Worm (Caenorhabditis elegans) whole organism, L4 larva: ENCODE measurements around the gene twk-12.

Experiments used
- D1046.2 ChIP-seq: fragments of 200-800 bp; sonication (Bioruptor generic); IDR thresholded peaks from 2 replicates; pipeline ENCODE4 v1.3.6; 2022; ENCODE audit warnings: missing genetic modification characterization, missing compliant biosample characterization
- F26F4.8 ChIP-seq: fragments of 200-800 bp; sonication (Bioruptor generic); conservative IDR thresholded peaks from 2 replicates; pipeline ENCODE4 v1.3.6; 2022; ENCODE audit warnings: missing genetic modification characterization, missing compliant biosample characterization
- F37D6.2 ChIP-seq: sonication (generic microtip); optimal IDR thresholded peaks from 2 replicates; lab custom pipeline; 2016; ENCODE audit warnings: mild to moderate bottlenecking, missing genetic modification characterization, missing compliant biosample characterization
- R02D3.7 ChIP-seq: fragments of 150-350 bp; sonication (generic microtip); optimal IDR thresholded peaks from 3 replicates; lab custom pipeline; 2014; ENCODE audit warnings: missing biosample characterization, missing genetic modification characterization
- T26A8.4 ChIP-seq: fragments of 200-800 bp; sonication (Bioruptor generic); IDR thresholded peaks from 2 replicates; pipeline ENCODE4 v1.3.6; 2022; ENCODE audit warnings: missing genetic modification characterization, missing compliant biosample characterization
- Y48G9A.11 ChIP-seq: fragments of 200-800 bp; sonication (Bioruptor generic); IDR thresholded peaks from 2 replicates; pipeline ENCODE4 v1.3.6; 2022; ENCODE audit warnings: missing genetic modification reagents, missing genetic modification characterization, missing compliant biosample characterization
- aha-1 ChIP-seq: fragments of 150-350 bp; peaks from one replicate; lab custom pipeline; 2014; ENCODE audit warnings: missing biosample characterization, missing genetic modification characterization
- ama-1 ChIP-seq: fragments of 150-350 bp; optimal IDR thresholded peaks from 2 replicates; lab custom pipeline; 2014; ENCODE audit warnings: inconsistent platforms, mixed read lengths
- attf-4 ChIP-seq: sonication (generic microtip); optimal IDR thresholded peaks from 3 replicates; lab custom pipeline; 2017; ENCODE audit warnings: missing biosample characterization, missing genetic modification characterization
- ceh-20 ChIP-seq: fragments of 200-800 bp; sonication (Bioruptor generic); IDR thresholded peaks from 2 replicates; pipeline ENCODE4 v1.3.6; 2022; ENCODE audit warnings: missing genetic modification reagents, missing genetic modification characterization, missing compliant biosample characterization
- ceh-28 ChIP-seq: fragments of 150-350 bp; optimal IDR thresholded peaks from 2 replicates; lab custom pipeline; 2014; ENCODE audit warnings: missing biosample characterization, missing genetic modification reagents, missing genetic modification characterization
- cey-2 ChIP-seq: sonication (generic microtip); optimal IDR thresholded peaks from 3 replicates; lab custom pipeline; 2017; ENCODE audit warnings: missing genetic modification characterization, mild to moderate bottlenecking, missing compliant biosample characterization, antibody characterized with exemption, borderline replicate concordance; ENCODE audit not compliant: insufficient read depth
- daf-12 ChIP-seq: fragments of 150-350 bp; optimal IDR thresholded peaks from 2 replicates; lab custom pipeline; 2014; ENCODE audit warnings: missing biosample characterization, missing genetic modification reagents, missing genetic modification characterization
- daf-19 ChIP-seq: fragments of 200-800 bp; sonication (Bioruptor generic); conservative IDR thresholded peaks from 2 replicates; pipeline ENCODE4 v1.3.6; 2022; ENCODE audit warnings: missing genetic modification characterization, missing compliant biosample characterization
- dmd-6 ChIP-seq: fragments of 200-800 bp; sonication (Bioruptor generic); IDR thresholded peaks from 2 replicates; pipeline ENCODE4 v1.3.6; 2022; ENCODE audit warnings: missing genetic modification reagents, missing genetic modification characterization, missing compliant biosample characterization
- egl-27 ChIP-seq: sonication (generic microtip); optimal IDR thresholded peaks from 3 replicates; lab custom pipeline; 2017; ENCODE audit warnings: missing biosample characterization, missing genetic modification reagents, missing genetic modification characterization
- gei-8 ChIP-seq: fragments of 200-800 bp; sonication (Bioruptor generic); optimal IDR thresholded peaks from 2 replicates; lab custom pipeline; 2018; ENCODE audit warnings: mild to moderate bottlenecking, missing genetic modification characterization, missing compliant biosample characterization
- hlh-11 ChIP-seq: fragments of 200-800 bp; sonication (Bioruptor generic); optimal IDR thresholded peaks from 2 replicates; lab custom pipeline; 2018; ENCODE audit warnings: mild to moderate bottlenecking, missing genetic modification characterization, missing compliant biosample characterization
- jun-1 ChIP-seq: fragments of 150-350 bp; optimal IDR thresholded peaks from 2 replicates; lab custom pipeline; 2014; ENCODE audit warnings: missing biosample characterization, missing genetic modification reagents, missing genetic modification characterization
- lin-1 ChIP-seq: fragments of 200-800 bp; sonication (Bioruptor generic); IDR thresholded peaks from 2 replicates; pipeline ENCODE4 v1.3.6; 2022; ENCODE audit warnings: missing genetic modification reagents, missing genetic modification characterization, missing compliant biosample characterization
- lin-15B ChIP-seq: fragments of 150-350 bp; sonication (generic microtip); optimal IDR thresholded peaks from 3 replicates; lab custom pipeline; 2014; ENCODE audit warnings: missing biosample characterization, missing genetic modification characterization
- madf-9 ChIP-seq: fragments of 200-800 bp; sonication (Bioruptor generic); conservative IDR thresholded peaks from 2 replicates; pipeline ENCODE4 v1.3.6; 2022; ENCODE audit warnings: missing genetic modification reagents, missing genetic modification characterization, missing compliant biosample characterization
- mep-1 ChIP-seq: fragments of 150-350 bp; sonication (generic microtip); optimal IDR thresholded peaks from 3 replicates; lab custom pipeline; 2014; ENCODE audit warnings: missing biosample characterization, missing genetic modification characterization
- mxl-2 ChIP-seq: fragments of 200-800 bp; sonication (Bioruptor generic); conservative IDR thresholded peaks from 2 replicates; pipeline ENCODE4 v1.3.6; 2022; ENCODE audit warnings: missing genetic modification reagents, missing genetic modification characterization, missing compliant biosample characterization
- mxl-3 ChIP-seq: fragments of 200-800 bp; sonication (Bioruptor generic); optimal IDR thresholded peaks from 2 replicates; lab custom pipeline; 2018; ENCODE audit warnings: mild to moderate bottlenecking, missing genetic modification characterization, missing compliant biosample characterization
- nhr-102 ChIP-seq: sonication (generic microtip); optimal IDR thresholded peaks from 2 replicates; lab custom pipeline; 2016; ENCODE audit warnings: mild to moderate bottlenecking, missing genetic modification characterization, moderate library complexity, missing compliant biosample characterization
- nhr-28 ChIP-seq: fragments of 150-350 bp; optimal IDR thresholded peaks from 2 replicates; lab custom pipeline; 2014; ENCODE audit warnings: missing biosample characterization, missing genetic modification characterization
- nhr-41 ChIP-seq: fragments of 200-800 bp; sonication (Bioruptor generic); IDR thresholded peaks from 2 replicates; pipeline ENCODE4 v1.3.6; 2022; ENCODE audit warnings: missing genetic modification reagents, missing genetic modification characterization, missing compliant biosample characterization
- nhr-48 ChIP-seq: sonication (generic microtip); optimal IDR thresholded peaks from 2 replicates; lab custom pipeline; 2016; ENCODE audit warnings: mild to moderate bottlenecking, missing genetic modification characterization, missing compliant biosample characterization
- nhr-76 ChIP-seq: fragments of 150-350 bp; optimal IDR thresholded peaks from 2 replicates; lab custom pipeline; 2014; ENCODE audit warnings: missing biosample characterization, missing genetic modification characterization
- nhr-77 ChIP-seq: fragments of 150-350 bp; optimal IDR thresholded peaks from 2 replicates; lab custom pipeline; 2014; ENCODE audit warnings: missing biosample characterization, missing genetic modification characterization
- pha-4 ChIP-seq, 2 experiments: fragments of 150-350 bp in 1 of 2; fragments of 200-800 bp in 1 of 2; sonication (Bioruptor generic) in 1 of 2; IDR thresholded peaks in 1 of 2; optimal IDR thresholded peaks in 1 of 2; 2 replicates each; pipeline versions ENCODE4 v1.3.6 to Lab custom; 2014 to 2022; ENCODE audit warnings: missing genetic modification characterization in 2 of 2, missing genetic modification reagents in 2 of 2, missing biosample characterization in 1 of 2, missing compliant biosample characterization in 1 of 2
- rbr-2 ChIP-seq: sonication (generic microtip); optimal IDR thresholded peaks from 2 replicates; lab custom pipeline; 2016; ENCODE audit warnings: missing genotype, missing genetic modification characterization, missing compliant biosample characterization
- sdz-12 ChIP-seq: fragments of 200-800 bp; sonication (Bioruptor generic); optimal IDR thresholded peaks from 2 replicates; lab custom pipeline; 2018; ENCODE audit warnings: mild to moderate bottlenecking, missing genetic modification characterization, missing compliant biosample characterization
- skn-1 ChIP-seq: fragments of 150-350 bp; optimal IDR thresholded peaks from 2 replicates; lab custom pipeline; 2014; ENCODE audit warnings: missing biosample characterization, missing genetic modification characterization
- tag-97 ChIP-seq: fragments of 200-800 bp; sonication (Bioruptor generic); IDR thresholded peaks from 2 replicates; pipeline ENCODE4 v1.3.6; 2022; ENCODE audit warnings: missing genetic modification characterization, missing compliant biosample characterization
- unc-62 ChIP-seq, 3 experiments: fragments of 150-350 bp in 1 of 3; sonication (generic microtip); optimal IDR thresholded peaks in 2 of 3; peaks in 1 of 3; 1 replicate in 1 of 3; 2 replicates in 2 of 3; lab custom pipeline; 2014 to 2017; ENCODE audit warnings: missing biosample characterization in 3 of 3, missing genetic modification characterization in 3 of 3, missing genetic modification reagents in 3 of 3, missing genotype in 1 of 3
- zag-1 ChIP-seq: fragments of 150-350 bp; optimal IDR thresholded peaks from 2 replicates; lab custom pipeline; 2014; ENCODE audit warnings: missing biosample characterization, missing genetic modification characterization
- zfp-3 ChIP-seq: fragments of 200-800 bp; sonication (Bioruptor generic); conservative IDR thresholded peaks from 2 replicates; pipeline ENCODE4 v1.3.6; 2022; ENCODE audit warnings: missing genetic modification reagents, missing genetic modification characterization, missing compliant biosample characterization

The twk-12 gene

DNA sequence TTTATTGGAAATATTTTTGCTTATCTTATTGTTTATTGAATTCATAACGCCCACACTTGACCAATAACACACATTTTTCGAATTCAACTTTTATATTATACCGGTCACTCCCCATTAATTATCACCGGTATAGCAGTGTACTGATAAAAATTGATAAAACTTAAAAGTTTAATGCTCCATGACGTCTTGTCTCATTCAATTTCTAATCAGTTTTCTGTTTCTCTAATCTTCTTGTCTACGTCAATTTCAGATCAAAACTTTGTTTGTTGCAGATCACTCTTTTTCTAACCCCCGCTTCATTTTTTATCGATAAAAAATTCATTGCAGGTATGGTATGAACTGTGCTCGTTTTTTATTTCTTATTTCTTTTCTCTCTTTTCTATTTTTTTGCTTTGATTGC, 26.4 kb downstream of the twk-12 start (continued):
- TF ChIP-seq nhr-48 (tag; lab: Kevin White, UChicago) (peak; percentile 74), R02D3.7 (tag; lab: Kevin White, UChicago) (no peak), F26F4.8 (no peak), T26A8.4 (GFP tag; lab: Robert Waterston, UW) (no peak), attf-4 (tag; lab: Kevin White, UChicago) (no peak), zag-1 (no peak)

DNA sequence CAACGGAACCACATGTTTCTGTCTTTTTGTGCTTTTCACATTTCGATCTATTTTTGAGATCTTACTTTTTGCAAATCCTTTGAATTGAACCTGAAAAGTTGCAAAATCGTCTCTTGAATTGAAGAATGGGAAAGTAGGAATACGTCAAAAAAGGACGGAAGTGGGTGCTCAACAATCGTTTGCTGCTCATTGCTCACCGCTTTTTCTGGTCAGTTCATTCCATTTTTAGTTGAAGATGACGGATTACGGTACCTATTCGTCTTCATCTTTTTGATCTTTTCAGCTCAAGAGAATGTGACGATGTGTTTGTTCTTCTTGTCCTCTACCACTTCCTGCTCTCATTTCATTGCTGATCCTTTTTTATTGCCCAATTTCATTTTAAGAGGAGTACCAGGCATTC, 27.8 kb downstream of the twk-12 start, which contains the start of gene C05A2.4:
Gene C05A2.4, plus strand, starts transcription at position 301 of the 400 bp plus-strand sequence.
- TF ChIP-seq nhr-77 (tag; lab: Kevin White, UChicago) (no peak), mxl-3 (GFP tag; lab: Kevin White, UChicago) (no peak), lin-15B (tag; lab: Kevin White, UChicago) (no peak), tag-97 (GFP tag; lab: Robert Waterston, UW) (no peak), pha-4 (GFP tag; IDR thresholded peaks at IDR 0.05; lab: Robert Waterston, UW) (no peak), pha-4 (tag; optimal IDR thresholded peaks at IDR 0.05; lab: Kevin White, UChicago) (no peak), nhr-76 (tag; lab: Kevin White, UChicago) (no peak), ceh-20 (GFP tag; lab: Robert Waterston, UW) (no peak), zag-1 (no peak), Y48G9A.11 (GFP tag; lab: Robert Waterston, UW) (no peak), jun-1 (tag; lab: Kevin White, UChicago) (no peak), sdz-12 (GFP tag; lab: Kevin White, UChicago) (no peak), mep-1 (no peak), lin-1 (GFP tag; lab: Robert Waterston, UW) (no peak), daf-19 (no peak), D1046.2 (GFP tag; lab: Robert Waterston, UW) (no peak), daf-12 (tag; lab: Kevin White, UChicago) (no peak), skn-1 (tag; lab: Kevin White, UChicago) (no peak), nhr-102 (tag; lab: Kevin White, UChicago) (no peak), gei-8 (no peak)

- TF ChIP-seq unc-62 (GFP tag; optimal IDR thresholded peaks at IDR 0.05 in 1 of 2; lab: Kevin White, UChicago) (peak in 1 of 2 experiments; percentile 79), unc-62 (tag; optimal IDR thresholded peaks at IDR 0.05; lab: Kevin White, UChicago) (no peak), aha-1 (tag; lab: Kevin White, UChicago) (peak; percentile 52), D1046.2 (GFP tag; lab: Robert Waterston, UW) (no peak)
Observed at ce11 chrV:10699122-10699521, 31.7 kb downstream of the twk-12 start.

- no peak for TF ChIP-seq cey-2 (tag; lab: Kevin White, UChicago)
- TF ChIP-seq egl-27, result no peak
- TF ChIP-seq ama-1 (lab: Kevin White, UChicago), result no peak
- no peak for TF ChIP-seq hlh-11 (tag; lab: Kevin White, UChicago)
- TF ChIP-seq jun-1 (tag; lab: Kevin White, UChicago), result no peak
- no peak for TF ChIP-seq dmd-6 (GFP tag; lab: Robert Waterston, UW)
- no peak for TF ChIP-seq nhr-41 (GFP tag; lab: Robert Waterston, UW)
- TF ChIP-seq pha-4 (GFP tag; IDR thresholded peaks at IDR 0.05; lab: Robert Waterston, UW), result no peak
- no peak for TF ChIP-seq pha-4 (tag; optimal IDR thresholded peaks at IDR 0.05; lab: Kevin White, UChicago)
- TF ChIP-seq zfp-3 (GFP tag; lab: Robert Waterston, UW), result no peak
- TF ChIP-seq nhr-48 (tag; lab: Kevin White, UChicago), result no peak
- TF ChIP-seq ceh-28 (tag; lab: Kevin White, UChicago), result no peak
- no peak for TF ChIP-seq mxl-2 (GFP tag; lab: Robert Waterston, UW)
- TF ChIP-seq rbr-2 (tag; lab: Kevin White, UChicago), result no peak
- no peak for TF ChIP-seq nhr-28 (tag; lab: Kevin White, UChicago)
- TF ChIP-seq F37D6.2 (tag; lab: Kevin White, UChicago), result no peak
- no peak for TF ChIP-seq madf-9 (GFP tag; lab: Robert Waterston, UW)
Observed at ce11 chrV:10702249-10702648, 34.9 kb downstream of the twk-12 start, which contains the start of gene pph-1. Gene pph-1 (plus strand): TSS chrV:10702549.
